Worm (Caenorhabditis elegans) whole organism, young adult: ENCODE results near the gene hrpa-2.

Experiments
- F57A8.1 ChIP-seq: fragments of 200-800 bp; sonication (Bioruptor generic); optimal IDR thresholded peaks from 2 replicates; lab custom pipeline; 2018; ENCODE audit warnings: mild to moderate bottlenecking, missing genetic modification characterization, moderate library complexity, missing compliant biosample characterization
- ZK185.1 ChIP-seq: sonication (generic microtip); optimal IDR thresholded peaks from 2 replicates; lab custom pipeline; 2016; ENCODE audit warnings: mild to moderate bottlenecking, missing genetic modification characterization, missing compliant biosample characterization; ENCODE audit not compliant: poor library complexity, severe bottlenecking
- aptf-2 ChIP-seq: fragments of 200-800 bp; sonication (Bioruptor generic); conservative IDR thresholded peaks from 2 replicates; pipeline ENCODE4 v1.3.6; 2022; ENCODE audit warnings: missing genetic modification reagents, missing genetic modification characterization, missing compliant biosample characterization
- ceh-40 ChIP-seq: fragments of 200-800 bp; sonication (Bioruptor generic); IDR thresholded peaks from 2 replicates; pipeline ENCODE4 v1.3.6; 2022; ENCODE audit warnings: missing genetic modification characterization, missing compliant biosample characterization
- lin-40 ChIP-seq: sonication (generic microtip); optimal IDR thresholded peaks from 2 replicates; lab custom pipeline; 2016; ENCODE audit warnings: missing genetic modification characterization, mild to moderate bottlenecking, missing compliant biosample characterization, missing genotype, missing genetic modification reagents
- snpc-3.4 ChIP-seq: sonication (generic microtip); optimal IDR thresholded peaks from 2 replicates; lab custom pipeline; 2017; ENCODE audit warnings: missing genetic modification characterization, mild to moderate bottlenecking, missing compliant biosample characterization, antibody characterized with exemption, moderate library complexity, missing genotype, missing genetic modification reagents
- snpc-4 ChIP-seq, 5 experiments: fragments of 150-350 bp in 1 of 5; sonication (generic microtip) in 4 of 5; optimal IDR thresholded peaks; 2 replicates each; lab custom pipeline; 2014 to 2018; ENCODE audit warnings: missing genetic modification characterization in 5 of 5, missing biosample characterization in 3 of 5, antibody characterized with exemption in 2 of 5, mild to moderate bottlenecking in 2 of 5, missing compliant biosample characterization in 2 of 5, missing genotype in 2 of 5, moderate library complexity in 2 of 5, missing genetic modification reagents in 1 of 5
- unc-130 ChIP-seq: sonication (generic microtip); optimal IDR thresholded peaks from 2 replicates; lab custom pipeline; 2016; ENCODE audit warnings: missing genetic modification reagents, missing genetic modification characterization, missing compliant biosample characterization
- unc-62 ChIP-seq: fragments of 150-350 bp; optimal IDR thresholded peaks from 2 replicates; lab custom pipeline; 2014; ENCODE audit warnings: missing biosample characterization, missing genetic modification reagents, missing genetic modification characterization

ce11 chrX:5179050-5179449, 37.1 kb upstream of the hrpa-2 start, which contains the start of gene metl-9:
- TF ChIP-seq unc-130 (GFP tag; lab: Kevin White, UChicago) (no peak), ZK185.1 (no peak), snpc-4 (GFP tag; optimal IDR thresholded peaks at IDR 0.05; lab: Kevin White, UChicago) (no peak), snpc-4 (tag; optimal IDR thresholded peaks at IDR 0.05; lab: Kevin White, UChicago) (no peak), aptf-2 (GFP tag; lab: Robert Waterston, UW) (no peak), lin-40 (tag; lab: Kevin White, UChicago) (no peak), ceh-40 (GFP tag; lab: Robert Waterston, UW) (no peak), unc-62 (no peak), snpc-3.4 (tag; lab: Kevin White, UChicago) (no peak), F57A8.1 (GFP tag; lab: Kevin White, UChicago) (no peak)
